Worm (Caenorhabditis elegans): ENCODE data around the gene K12D12.5.

DNA sequence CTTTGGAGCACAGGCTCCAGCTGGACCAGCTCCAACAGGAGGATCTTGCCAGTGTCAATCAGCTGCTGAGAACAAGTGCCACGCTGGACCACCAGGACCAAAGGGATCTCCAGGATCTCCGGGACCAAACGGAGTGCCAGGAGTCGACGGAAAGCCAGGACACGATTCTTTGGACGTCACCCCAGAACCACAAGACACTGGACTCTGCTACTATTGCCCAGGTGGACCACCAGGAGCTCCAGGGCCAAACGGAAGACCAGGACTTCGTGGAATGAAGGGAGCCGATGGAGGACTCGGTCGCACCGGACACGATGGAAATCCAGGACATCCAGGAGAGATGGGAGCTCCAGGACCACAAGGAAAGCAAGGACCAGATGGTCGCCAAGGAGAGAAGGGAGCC lies 8.1 kb downstream of the K12D12.5 start:
- TF ChIP-seq ztf-6 (GFP tag; IDR thresholded peaks at IDR 0.05), result no peak
- no peak for TF ChIP-seq ama-1 (optimal IDR thresholded peaks at IDR 0.05)
- TF ChIP-seq ama-1 (GFP tag; optimal IDR thresholded peaks at IDR 0.05), result no peak
- no peak for TF ChIP-seq lsl-1 (GFP tag; optimal IDR thresholded peaks at IDR 0.05)
- no peak for TF ChIP-seq sdz-38 (tag; optimal IDR thresholded peaks at IDR 0.05)
- no peak for TF ChIP-seq F49E8.2 (tag; optimal IDR thresholded peaks at IDR 0.05; ENCODE audit: insufficient read depth)

Data from whole organism, young adult.